Worm (Caenorhabditis elegans) whole organism, L4/young adult: Measurements from ENCODE around the gene R13A5.7.

Experiments
- W03F9.2 ChIP-seq: fragments of 150-350 bp; optimal IDR thresholded peaks from 2 replicates; lab custom pipeline; 2014; ENCODE audit warnings: missing biosample characterization, missing genetic modification characterization
- dao-5 ChIP-seq: sonication (generic microtip); optimal IDR thresholded peaks from 2 replicates; lab custom pipeline; 2016; ENCODE audit warnings: missing genotype, missing genetic modification characterization, moderate library complexity, missing compliant biosample characterization
- him-1 ChIP-seq: sonication (generic microtip); optimal IDR thresholded peaks from 2 replicates; lab custom pipeline; 2016; ENCODE audit warnings: missing genotype, missing genetic modification reagents, missing genetic modification characterization, missing compliant biosample characterization

DNA sequence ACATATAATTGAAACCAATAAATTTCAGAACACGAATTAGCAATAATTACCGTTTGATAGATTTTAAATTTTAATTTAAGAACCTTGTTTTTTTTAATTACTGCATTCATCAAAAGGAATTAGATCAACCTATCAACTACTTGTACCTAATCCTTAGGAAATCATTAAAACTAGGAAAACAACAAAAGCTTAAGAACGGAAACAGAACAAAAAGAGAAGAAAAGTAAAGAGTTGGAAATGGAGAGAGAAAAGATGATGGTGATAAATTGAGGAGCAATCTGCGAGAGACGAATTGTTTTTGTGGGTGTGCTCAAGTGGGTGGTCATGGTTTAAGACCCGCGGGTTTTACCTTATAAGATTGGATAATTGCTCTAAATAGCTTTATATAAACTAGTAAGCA lies 34.6 kb downstream of the R13A5.7 start:
- no peak for TF ChIP-seq him-1
- no peak for TF ChIP-seq W03F9.2 (tag; lab: Kevin White, UChicago)
- TF ChIP-seq dao-5 (tag; lab: Kevin White, UChicago), result no peak
